Worm (Caenorhabditis elegans) whole organism, L4 larva: Measurements from ENCODE around the gene srh-194.

ENCODE experiments used
- F26F4.8 ChIP-seq: fragments of 200-800 bp; sonication (Bioruptor generic); conservative IDR thresholded peaks from 2 replicates; pipeline ENCODE4 v1.3.6; 2022; ENCODE audit warnings: missing genetic modification characterization, missing compliant biosample characterization
- T20F7.1 ChIP-seq: fragments of 200-800 bp; sonication (Bioruptor generic); optimal IDR thresholded peaks from 2 replicates; lab custom pipeline; 2018; ENCODE audit warnings: mild to moderate bottlenecking, missing genetic modification characterization, missing compliant biosample characterization
- Y105C5A.15 ChIP-seq: fragments of 200-800 bp; sonication (Bioruptor generic); IDR thresholded peaks from 2 replicates; pipeline ENCODE4 v1.3.6; 2022; ENCODE audit warnings: missing genetic modification characterization, missing compliant biosample characterization
- ceh-44 ChIP-seq: fragments of 200-800 bp; sonication (Bioruptor generic); IDR thresholded peaks from 2 replicates; pipeline ENCODE4 v1.3.6; 2022; ENCODE audit warnings: missing genetic modification reagents, missing genetic modification characterization, missing compliant biosample characterization
- ceh-62 ChIP-seq: sonication (generic microtip); optimal IDR thresholded peaks from 2 replicates; lab custom pipeline; 2017; ENCODE audit warnings: missing biosample characterization, missing genetic modification characterization
- ces-1 ChIP-seq: fragments of 150-350 bp; sonication (generic microtip); optimal IDR thresholded peaks from 4 replicates; lab custom pipeline; 2014; ENCODE audit warnings: missing biosample characterization, missing genetic modification reagents, missing genetic modification characterization
- daf-19 ChIP-seq: fragments of 200-800 bp; sonication (Bioruptor generic); conservative IDR thresholded peaks from 2 replicates; pipeline ENCODE4 v1.3.6; 2022; ENCODE audit warnings: missing genetic modification characterization, missing compliant biosample characterization
- dmd-6 ChIP-seq: fragments of 200-800 bp; sonication (Bioruptor generic); IDR thresholded peaks from 2 replicates; pipeline ENCODE4 v1.3.6; 2022; ENCODE audit warnings: missing genetic modification reagents, missing genetic modification characterization, missing compliant biosample characterization
- dmd-9 ChIP-seq: fragments of 200-800 bp; sonication (Bioruptor generic); IDR thresholded peaks from 2 replicates; pipeline ENCODE4 v1.3.6; 2022; ENCODE audit warnings: missing genetic modification reagents, missing genetic modification characterization, missing compliant biosample characterization
- hif-1 ChIP-seq, 2 experiments: sonication (generic microtip); optimal IDR thresholded peaks; 2 replicates each; lab custom pipeline; 2016 to 2017; ENCODE audit warnings: missing compliant biosample characterization in 2 of 2, missing genetic modification characterization in 2 of 2, missing genetic modification reagents in 2 of 2, missing genotype in 2 of 2, mild to moderate bottlenecking in 1 of 2
- hlh-30 ChIP-seq: sonication (generic microtip); optimal IDR thresholded peaks from 2 replicates; lab custom pipeline; 2017; ENCODE audit warnings: antibody characterized with exemption, mild to moderate bottlenecking, missing genetic modification characterization, missing compliant biosample characterization; ENCODE audit not compliant: insufficient read depth
- lin-1 ChIP-seq: fragments of 200-800 bp; sonication (Bioruptor generic); IDR thresholded peaks from 2 replicates; pipeline ENCODE4 v1.3.6; 2022; ENCODE audit warnings: missing genetic modification reagents, missing genetic modification characterization, missing compliant biosample characterization
- lir-3 ChIP-seq: sonication (generic microtip); optimal IDR thresholded peaks from 2 replicates; lab custom pipeline; 2016; ENCODE audit warnings: mild to moderate bottlenecking, missing genetic modification characterization, missing compliant biosample characterization
- mes-2 ChIP-seq: sonication (generic microtip); optimal IDR thresholded peaks from 2 replicates; lab custom pipeline; 2016; ENCODE audit warnings: missing genotype, mild to moderate bottlenecking, missing genetic modification characterization, missing compliant biosample characterization; ENCODE audit not compliant: poor library complexity, severe bottlenecking
- nhr-11 ChIP-seq: fragments of 150-350 bp; optimal IDR thresholded peaks from 2 replicates; lab custom pipeline; 2014; ENCODE audit warnings: missing biosample characterization, missing genetic modification characterization
- nhr-237 ChIP-seq: sonication (generic microtip); optimal IDR thresholded peaks from 2 replicates; lab custom pipeline; 2017; ENCODE audit warnings: missing biosample characterization, missing genetic modification characterization
- nhr-25 ChIP-seq: sonication (generic microtip); optimal IDR thresholded peaks from 2 replicates; lab custom pipeline; 2017; ENCODE audit warnings: missing genetic modification characterization, mild to moderate bottlenecking, missing compliant biosample characterization, antibody characterized with exemption, moderate library complexity, borderline replicate concordance; ENCODE audit not compliant: insufficient read depth
- nhr-42 ChIP-seq: fragments of 200-800 bp; sonication (Bioruptor generic); IDR thresholded peaks from 2 replicates; pipeline ENCODE4 v1.3.6; 2022; ENCODE audit warnings: missing genetic modification characterization, missing compliant biosample characterization
- nhr-48 ChIP-seq: sonication (generic microtip); optimal IDR thresholded peaks from 2 replicates; lab custom pipeline; 2016; ENCODE audit warnings: mild to moderate bottlenecking, missing genetic modification characterization, missing compliant biosample characterization
- nhr-6 ChIP-seq: fragments of 150-350 bp; optimal IDR thresholded peaks from 2 replicates; lab custom pipeline; 2014; ENCODE audit warnings: missing biosample characterization, missing genetic modification characterization
- pha-4 ChIP-seq, 2 experiments: fragments of 150-350 bp in 1 of 2; fragments of 200-800 bp in 1 of 2; sonication (Bioruptor generic) in 1 of 2; IDR thresholded peaks in 1 of 2; optimal IDR thresholded peaks in 1 of 2; 2 replicates each; pipeline versions ENCODE4 v1.3.6 to Lab custom; 2014 to 2022; ENCODE audit warnings: missing genetic modification characterization in 2 of 2, missing genetic modification reagents in 2 of 2, missing biosample characterization in 1 of 2, missing compliant biosample characterization in 1 of 2
- snpc-4 ChIP-seq: fragments of 150-350 bp; optimal IDR thresholded peaks from 2 replicates; lab custom pipeline; 2014; ENCODE audit warnings: missing biosample characterization, missing genetic modification characterization
- zfp-2 ChIP-seq: sonication (generic microtip); optimal IDR thresholded peaks from 2 replicates; lab custom pipeline; 2016; ENCODE audit warnings: mild to moderate bottlenecking, missing genetic modification characterization, missing compliant biosample characterization
- zfp-3 ChIP-seq: fragments of 200-800 bp; sonication (Bioruptor generic); conservative IDR thresholded peaks from 2 replicates; pipeline ENCODE4 v1.3.6; 2022; ENCODE audit warnings: missing genetic modification reagents, missing genetic modification characterization, missing compliant biosample characterization
- zip-11 ChIP-seq: fragments of 200-800 bp; sonication (Bioruptor generic); IDR thresholded peaks from 2 replicates; pipeline ENCODE4 v1.3.6; 2022; ENCODE audit warnings: missing genetic modification characterization, missing compliant biosample characterization
- zip-2 ChIP-seq: fragments of 150-350 bp; optimal IDR thresholded peaks from 2 replicates; lab custom pipeline; 2014; ENCODE audit warnings: missing biosample characterization, missing genetic modification characterization

srh-194 gene

ce11 chrV:4248359-4248758, 45.0 kb downstream of the srh-194 start:
- TF ChIP-seq zfp-3 (GFP tag; lab: Robert Waterston, UW) (no peak), hif-1 (tag; optimal IDR thresholded peaks at IDR 0.05; lab: Kevin White, UChicago) (no peak), pha-4 (GFP tag; IDR thresholded peaks at IDR 0.05; lab: Robert Waterston, UW) (no peak), pha-4 (tag; optimal IDR thresholded peaks at IDR 0.05; lab: Kevin White, UChicago) (no peak), T20F7.1 (GFP tag; lab: Kevin White, UChicago) (no peak), zip-11 (no peak), snpc-4 (tag; lab: Kevin White, UChicago) (no peak), nhr-237 (tag; lab: Kevin White, UChicago) (no peak)

- no peak for TF ChIP-seq nhr-25 (tag; lab: Kevin White, UChicago)
- no peak for TF ChIP-seq lin-1 (GFP tag; lab: Robert Waterston, UW)
- no peak for TF ChIP-seq nhr-6 (tag; lab: Kevin White, UChicago)
- TF ChIP-seq lir-3 = no peak
- TF ChIP-seq Y105C5A.15 (GFP tag; lab: Robert Waterston, UW) = no peak
- TF ChIP-seq daf-19 (GFP tag; lab: Robert Waterston, UW) = no peak
- no peak for TF ChIP-seq nhr-42 (GFP tag; lab: Robert Waterston, UW)
- no peak for TF ChIP-seq mes-2 (tag; lab: Kevin White, UChicago)
- no peak for TF ChIP-seq ceh-62 (tag; lab: Kevin White, UChicago)
- no peak for TF ChIP-seq F26F4.8 (GFP tag; lab: Robert Waterston, UW)
- no peak for TF ChIP-seq hlh-30
- no peak for TF ChIP-seq nhr-48 (tag; lab: Kevin White, UChicago)
- no peak for TF ChIP-seq dmd-6 (GFP tag; lab: Robert Waterston, UW)
- no peak for TF ChIP-seq zfp-2 (tag; lab: Kevin White, UChicago)
- TF ChIP-seq dmd-9 (GFP tag; lab: Robert Waterston, UW) = no peak
- TF ChIP-seq ces-1 (GFP tag; lab: Kevin White, UChicago) = no peak
- no peak for TF ChIP-seq ceh-44 (GFP tag; lab: Robert Waterston, UW)
- no peak for TF ChIP-seq zip-2 (tag; lab: Kevin White, UChicago)
- TF ChIP-seq nhr-11 = no peak
These were observed 50.9 kb downstream of the srh-194 start, which contains the start of gene srt-12 for ce11 chrV:4242431-4242830. TSS of gene srt-12 (minus strand) at chrV:4242531.
